Worm (Caenorhabditis elegans): ENCODE results near the gene mai-2.

Gene mai-2

DNA sequence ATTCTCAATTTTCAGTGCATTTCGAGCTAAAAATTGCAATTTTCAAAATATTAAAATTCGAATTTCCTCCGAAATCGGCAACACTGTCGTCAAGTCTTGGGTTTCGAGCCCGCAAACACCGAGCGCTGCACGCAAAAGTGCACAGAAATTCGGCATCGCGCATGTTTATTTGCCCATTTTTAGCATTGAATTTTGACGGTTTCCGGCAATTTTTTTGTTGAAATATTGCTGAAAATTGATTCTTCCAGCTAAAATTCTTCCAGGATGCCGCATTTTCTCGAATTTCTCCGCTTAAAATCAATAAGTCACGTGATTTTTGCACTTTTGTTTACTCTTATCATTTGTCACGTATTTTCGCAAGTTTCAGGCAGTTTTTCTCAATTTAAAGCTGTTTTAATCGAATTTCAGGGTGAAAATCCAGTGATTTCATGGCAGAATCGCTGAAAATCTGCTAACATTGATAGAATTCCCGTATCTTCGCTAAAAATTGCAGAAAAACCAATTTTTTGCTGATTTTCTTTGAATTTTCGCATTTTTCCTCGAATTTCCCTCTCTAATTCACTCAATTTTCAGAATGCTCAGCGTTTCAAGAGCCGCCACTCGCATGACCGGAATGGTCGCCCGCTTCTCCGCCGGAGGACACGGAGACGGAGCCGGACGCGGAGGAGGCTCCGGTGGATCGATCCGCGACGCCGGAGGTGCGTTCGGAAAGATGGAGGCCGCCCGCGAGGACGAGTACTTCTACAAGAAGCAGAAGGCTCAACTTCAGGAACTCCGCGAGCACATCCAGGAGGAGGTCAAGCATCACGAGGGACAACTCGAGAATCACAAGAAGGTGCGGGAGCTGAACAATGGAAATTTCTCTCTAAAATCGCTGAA lies at the start of gene mai-2:
mai-2 (plus strand) TSS at position 574 of the 879 bp plus-strand sequence.
- TF ChIP-seq T22C8.4 (GFP tag; IDR thresholded peaks at IDR 0.05), result no peak
- TF ChIP-seq tab-1 (GFP tag; IDR thresholded peaks at IDR 0.05), result no peak
- no peak for TF ChIP-seq klf-2 (GFP tag; conservative IDR thresholded peaks at IDR 0.05)
- TF ChIP-seq ztf-23 (GFP tag; IDR thresholded peaks at IDR 0.05), result no peak
- TF ChIP-seq flt-1 (GFP tag; IDR thresholded peaks at IDR 0.05), result no peak
- no peak for TF ChIP-seq med-1 (GFP tag; optimal IDR thresholded peaks at IDR 0.05; ENCODE audit: insufficient read depth)
- no peak for TF ChIP-seq ztf-29 (GFP tag; IDR thresholded peaks at IDR 0.05)
- TF ChIP-seq cog-1 (tag; optimal IDR thresholded peaks at IDR 0.05), result no peak
- no peak for TF ChIP-seq ref-1 (GFP tag; conservative IDR thresholded peaks at IDR 0.05)

DNA sequence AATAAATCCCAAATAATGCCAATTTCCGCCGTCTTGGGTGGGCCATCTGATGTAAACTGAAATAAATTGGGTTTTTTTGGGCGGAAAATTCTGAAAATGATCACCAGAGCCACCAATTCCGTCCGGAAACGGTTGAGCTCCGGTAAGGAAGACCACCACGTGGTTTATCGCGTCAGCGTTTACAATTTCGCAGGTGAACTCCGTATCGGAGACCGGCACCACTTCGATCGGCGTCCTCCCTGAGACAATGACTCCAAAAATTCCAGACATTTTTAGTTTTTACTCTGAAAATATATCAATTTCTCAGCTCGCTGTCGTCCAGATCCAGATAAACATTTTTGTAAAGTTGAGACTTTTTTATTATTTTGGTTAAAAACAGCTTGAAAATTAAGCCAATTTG lies 49.1 kb upstream of the mai-2 start, which contains the start of gene F42A6.6:
F42A6.6 (minus strand) TSS at position 289 of the 400 bp plus-strand sequence.
- no peak for TF ChIP-seq ztf-29 (GFP tag; IDR thresholded peaks at IDR 0.05)
- 0 out of 2 replicates have a peak, but pooled peaks have one; percentile 26 for TF ChIP-seq ztf-23 (GFP tag; IDR thresholded peaks at IDR 0.05)

DNA sequence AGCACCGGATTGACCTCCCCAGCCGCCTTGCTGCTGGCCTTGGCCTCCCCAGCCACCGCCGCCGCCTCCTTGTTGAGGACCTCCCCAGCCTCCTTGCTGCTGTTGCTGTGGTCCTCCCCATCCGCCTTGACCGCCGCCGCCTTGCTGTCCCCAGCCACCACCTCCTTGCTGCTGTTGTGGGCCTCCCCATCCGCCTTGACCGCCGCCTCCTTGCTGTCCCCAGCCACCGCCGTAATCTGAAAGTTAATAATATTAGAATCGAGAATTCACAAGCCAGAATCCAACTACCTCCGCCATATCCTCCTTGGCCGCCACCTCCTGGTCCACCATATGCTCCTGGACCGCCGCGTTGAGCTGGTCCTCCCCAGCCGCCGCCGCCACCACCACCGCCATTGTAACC lies 48.4 kb upstream of the mai-2 start:
- TF ChIP-seq med-1 (GFP tag; optimal IDR thresholded peaks at IDR 0.05; ENCODE audit: insufficient read depth) (no peak), ztf-23 (GFP tag; IDR thresholded peaks at IDR 0.05) (peak; percentile 72), tab-1 (GFP tag; IDR thresholded peaks at IDR 0.05) (no peak; the same call in none of the 2 replicates), ref-1 (GFP tag; conservative IDR thresholded peaks at IDR 0.05) (peak; percentile 57), T22C8.4 (GFP tag; IDR thresholded peaks at IDR 0.05) (0 out of 2 replicates have a peak, but pooled peaks have one; percentile 25), klf-2 (GFP tag; conservative IDR thresholded peaks at IDR 0.05) (no peak), flt-1 (GFP tag; IDR thresholded peaks at IDR 0.05) (peak; percentile 74), ztf-29 (GFP tag; IDR thresholded peaks at IDR 0.05) (no peak)

DNA sequence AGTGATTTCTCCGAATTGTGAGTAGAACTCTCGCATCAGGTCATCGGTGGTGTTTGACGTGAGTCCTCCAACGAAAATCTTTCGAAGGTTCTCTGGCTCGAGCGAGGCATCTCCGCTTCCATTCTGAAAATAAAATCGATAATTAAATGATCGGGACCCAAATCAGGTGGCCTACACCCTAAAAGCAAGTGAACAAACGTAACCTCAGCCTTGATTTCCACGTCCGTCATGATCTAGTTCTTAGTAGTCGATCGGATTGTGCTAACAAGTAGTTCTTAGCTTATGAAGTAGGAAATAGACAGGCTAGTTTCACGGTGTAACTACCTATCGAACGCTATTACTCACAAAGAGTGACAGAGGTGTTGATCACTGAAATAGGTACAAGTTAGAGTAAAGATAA lies 47.5 kb upstream of the mai-2 start:
- TF ChIP-seq ztf-29 (GFP tag; IDR thresholded peaks at IDR 0.05), result no peak
- peak; percentile 40; the same call in 1 of the 2 replicates for TF ChIP-seq T22C8.4 (GFP tag; IDR thresholded peaks at IDR 0.05)

DNA sequence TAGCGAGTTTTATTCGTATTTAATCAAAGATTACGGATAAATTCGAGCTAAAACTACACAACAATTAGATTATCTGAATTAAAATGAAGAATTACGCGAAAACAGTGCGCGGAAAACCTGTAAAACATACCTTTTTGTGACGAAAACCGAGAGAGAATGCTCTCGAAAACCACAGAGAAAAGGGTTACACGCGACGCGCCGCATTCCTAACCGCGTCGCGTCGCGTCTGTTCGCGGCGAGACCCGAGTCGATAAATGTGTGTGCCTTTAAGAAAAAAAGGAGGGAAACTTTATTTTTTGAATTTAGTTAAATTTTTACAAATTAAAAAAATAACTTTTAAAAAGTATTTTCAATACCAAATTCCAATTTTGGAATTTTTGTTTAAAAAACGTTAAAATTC lies 47.0 kb upstream of the mai-2 start, which contains the start of gene hrpa-1:
hrpa-1 (minus strand) TSS at position 192 of the 400 bp plus-strand sequence.
- no peak for TF ChIP-seq med-1 (GFP tag; optimal IDR thresholded peaks at IDR 0.05; ENCODE audit: insufficient read depth)
- TF ChIP-seq T22C8.4 (GFP tag; IDR thresholded peaks at IDR 0.05), result no peak
- TF ChIP-seq klf-2 (GFP tag; conservative IDR thresholded peaks at IDR 0.05), result no peak
- 0 out of 2 replicates have a peak, but pooled peaks have one; percentile 12 for TF ChIP-seq ztf-23 (GFP tag; IDR thresholded peaks at IDR 0.05)
- no peak for TF ChIP-seq tab-1 (GFP tag; IDR thresholded peaks at IDR 0.05)
- peak; percentile 51 for TF ChIP-seq cog-1 (tag; optimal IDR thresholded peaks at IDR 0.05)
- TF ChIP-seq ref-1 (GFP tag; conservative IDR thresholded peaks at IDR 0.05), result no peak
- TF ChIP-seq ztf-29 (GFP tag; IDR thresholded peaks at IDR 0.05), result no peak
- TF ChIP-seq flt-1 (GFP tag; IDR thresholded peaks at IDR 0.05), result no peak

DNA sequence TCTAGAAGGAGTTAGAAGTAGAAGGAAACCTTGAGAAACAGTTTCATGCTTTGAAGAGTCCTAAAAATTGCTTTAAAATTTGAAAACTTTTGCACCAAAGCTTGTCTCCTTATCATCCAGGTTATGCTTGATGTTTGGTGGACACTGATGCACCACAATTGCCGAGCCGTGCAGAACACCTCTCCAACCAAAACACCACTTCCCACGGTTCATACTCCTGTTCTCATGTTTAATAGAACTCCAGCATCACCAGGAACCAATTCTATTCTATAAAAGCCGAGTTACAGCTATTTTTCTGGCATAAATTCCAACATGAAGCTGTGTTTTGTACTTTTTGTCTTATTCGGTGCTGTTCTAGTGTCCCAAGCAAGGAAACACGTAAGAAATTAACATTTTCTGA lies 44.5 kb upstream of the mai-2 start, which contains the start of gene F42A6.2:
F42A6.2 (plus strand) TSS at position 301 of the 400 bp plus-strand sequence.
- TF ChIP-seq flt-1 (GFP tag; IDR thresholded peaks at IDR 0.05) (no peak), T22C8.4 (GFP tag; IDR thresholded peaks at IDR 0.05) (no peak), tab-1 (GFP tag; IDR thresholded peaks at IDR 0.05) (no peak), ztf-29 (GFP tag; IDR thresholded peaks at IDR 0.05) (no peak), ref-1 (GFP tag; conservative IDR thresholded peaks at IDR 0.05) (no peak), cog-1 (tag; optimal IDR thresholded peaks at IDR 0.05) (no peak), med-1 (GFP tag; optimal IDR thresholded peaks at IDR 0.05; ENCODE audit: insufficient read depth) (no peak), klf-2 (GFP tag; conservative IDR thresholded peaks at IDR 0.05) (no peak), ztf-23 (GFP tag; IDR thresholded peaks at IDR 0.05) (no peak)

DNA sequence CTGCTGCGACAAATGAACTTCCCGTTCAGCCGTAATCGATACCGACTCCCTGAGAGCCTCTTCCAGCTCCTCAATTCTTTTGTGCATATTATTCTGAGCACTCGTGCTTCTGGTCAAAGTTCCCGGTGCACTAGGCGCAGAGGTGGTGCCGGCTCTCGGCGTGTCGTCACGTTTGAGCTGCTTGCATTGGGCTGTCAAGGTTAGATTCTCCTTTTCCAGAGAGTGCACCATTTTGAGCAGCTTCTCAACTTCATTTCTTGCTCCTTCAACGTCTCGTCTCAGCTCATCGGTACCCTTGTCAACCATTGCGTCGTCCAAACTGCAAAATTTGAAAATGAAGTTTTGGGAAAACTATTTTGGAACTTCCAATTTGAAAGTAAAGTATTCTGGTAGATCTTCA lies 40.2 kb upstream of the mai-2 start:
- no peak for TF ChIP-seq cog-1 (tag; optimal IDR thresholded peaks at IDR 0.05)
- TF ChIP-seq med-1 (GFP tag; optimal IDR thresholded peaks at IDR 0.05; ENCODE audit: insufficient read depth), result no peak
- no peak for TF ChIP-seq tab-1 (GFP tag; IDR thresholded peaks at IDR 0.05)
- TF ChIP-seq ztf-23 (GFP tag; IDR thresholded peaks at IDR 0.05), result no peak
- TF ChIP-seq ref-1 (GFP tag; conservative IDR thresholded peaks at IDR 0.05), result no peak
- no peak for TF ChIP-seq flt-1 (GFP tag; IDR thresholded peaks at IDR 0.05)
- no peak for TF ChIP-seq T22C8.4 (GFP tag; IDR thresholded peaks at IDR 0.05)
- no peak for TF ChIP-seq klf-2 (GFP tag; conservative IDR thresholded peaks at IDR 0.05)
- TF ChIP-seq ztf-29 (GFP tag; IDR thresholded peaks at IDR 0.05), result no peak

DNA sequence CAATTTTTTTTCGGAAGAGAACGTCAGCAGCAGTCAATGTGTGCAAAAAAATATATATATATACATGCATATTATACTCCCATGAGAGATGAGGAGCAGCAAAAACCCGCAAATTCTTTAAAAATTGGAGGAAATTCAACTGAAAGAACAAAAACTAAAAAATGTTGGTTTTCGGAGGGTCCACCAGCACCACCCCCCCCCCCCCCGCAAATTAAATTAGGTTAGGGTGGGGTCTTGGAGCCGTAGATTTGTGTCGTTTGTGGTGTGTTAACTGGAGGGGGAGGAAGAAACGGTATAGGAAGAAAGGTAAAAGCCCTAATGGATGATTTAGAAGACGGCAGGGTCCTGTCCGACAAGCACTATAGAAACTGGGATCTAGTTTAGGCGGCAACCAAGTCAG lies 37.4 kb upstream of the mai-2 start:
- TF ChIP-seq flt-1 (GFP tag; IDR thresholded peaks at IDR 0.05) (no peak), med-1 (GFP tag; optimal IDR thresholded peaks at IDR 0.05; ENCODE audit: insufficient read depth) (no peak), ref-1 (GFP tag; conservative IDR thresholded peaks at IDR 0.05) (no peak), cog-1 (tag; optimal IDR thresholded peaks at IDR 0.05) (no peak), ztf-23 (GFP tag; IDR thresholded peaks at IDR 0.05) (no peak), T22C8.4 (GFP tag; IDR thresholded peaks at IDR 0.05) (no peak), tab-1 (GFP tag; IDR thresholded peaks at IDR 0.05) (no peak)

DNA sequence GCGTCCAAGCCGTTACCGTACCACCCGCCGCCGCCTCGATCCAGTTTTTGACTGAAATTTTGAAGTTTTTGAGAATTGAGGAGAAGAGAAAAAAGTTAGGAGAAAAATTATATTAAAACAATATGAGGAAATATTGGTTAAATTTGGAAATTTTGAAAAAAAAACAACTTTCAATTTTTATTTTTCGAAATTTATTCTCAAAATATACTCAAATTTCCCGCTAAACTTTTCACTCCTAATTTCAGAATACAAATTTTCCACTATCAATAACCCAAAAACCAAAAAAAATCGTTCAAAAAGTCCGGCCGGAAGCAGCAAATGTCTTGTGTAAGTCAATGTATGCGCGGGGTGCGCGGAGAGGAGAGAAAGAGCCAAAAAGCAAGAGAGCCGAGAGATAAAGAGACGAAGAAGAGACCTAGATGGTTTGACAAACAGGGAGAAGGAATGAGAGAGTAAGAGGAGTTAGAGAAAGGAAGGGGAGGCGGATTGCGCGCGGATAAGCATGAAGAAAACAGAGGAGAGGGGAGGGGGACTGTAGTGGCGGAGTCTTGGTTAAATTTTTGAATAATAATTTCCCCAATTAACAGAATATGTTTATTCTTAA lies 35.6 kb upstream of the mai-2 start, which contains the start of gene elks-1:
elks-1 (minus strand) TSS at position 51 of the 604 bp plus-strand sequence.
- no peak for TF ChIP-seq cog-1 (tag; optimal IDR thresholded peaks at IDR 0.05)

DNA sequence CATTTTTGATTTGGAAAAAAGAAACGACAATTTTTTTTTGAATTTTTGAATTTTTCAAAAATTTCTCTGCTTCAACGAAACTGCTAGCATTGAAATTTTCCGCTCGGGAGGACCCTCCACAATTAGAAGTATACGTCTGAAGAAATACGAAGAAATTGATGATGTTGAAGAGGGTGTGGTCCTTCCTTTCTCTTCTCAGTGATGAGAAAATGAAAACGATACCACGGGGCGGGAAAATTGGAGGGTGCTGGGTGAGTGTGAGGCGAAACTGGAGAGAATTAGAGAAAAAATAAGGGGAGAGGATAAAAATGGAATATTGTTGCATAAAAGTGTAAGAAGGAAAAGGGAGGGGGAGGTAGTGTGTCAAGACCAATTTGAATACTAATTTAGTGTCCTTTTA lies 33.7 kb upstream of the mai-2 start:
- TF ChIP-seq cog-1 (tag; optimal IDR thresholded peaks at IDR 0.05) (no peak), klf-2 (GFP tag; conservative IDR thresholded peaks at IDR 0.05) (no peak), ztf-29 (GFP tag; IDR thresholded peaks at IDR 0.05) (no peak), flt-1 (GFP tag; IDR thresholded peaks at IDR 0.05) (no peak), ref-1 (GFP tag; conservative IDR thresholded peaks at IDR 0.05) (no peak), tab-1 (GFP tag; IDR thresholded peaks at IDR 0.05) (no peak)
